Fruit fly (Drosophila melanogaster) whole organism, prepupa: Measurements from ENCODE around the gene CG9743.

Source experiments
- Blimp-1 ChIP-seq: fragments of 200-800 bp; sonication (Bioruptor generic); optimal IDR thresholded peaks from 3 replicates; lab custom pipeline; 2017; ENCODE audit warnings: missing biosample characterization, missing genetic modification characterization, mild to moderate bottlenecking, moderate library complexity, missing genetic modification reagents
- CG10631 ChIP-seq: fragments of 200-800 bp; sonication (Bioruptor generic); optimal IDR thresholded peaks from 2 replicates; lab custom pipeline; 2016; ENCODE audit warnings: missing biosample characterization, missing genetic modification characterization
- CG10669 ChIP-seq: fragments of 200-800 bp; sonication (Bioruptor generic); optimal IDR thresholded peaks from 3 replicates; lab custom pipeline; 2018; ENCODE audit warnings: missing biosample characterization, mild to moderate bottlenecking, missing genetic modification characterization, moderate library complexity
- CG11294 ChIP-seq: fragments of 200-800 bp; sonication (Bioruptor generic); IDR thresholded peaks from 2 replicates; pipeline ENCODE4 v1.3.6; 2022; ENCODE audit warnings: missing biosample characterization, missing genetic modification characterization
- CG11902 ChIP-seq: fragments of 200-800 bp; sonication (Bioruptor generic); optimal IDR thresholded peaks from 3 replicates; lab custom pipeline; 2016; ENCODE audit warnings: missing biosample characterization, missing genetic modification characterization
- CG1621 ChIP-seq: fragments of 200-800 bp; sonication (Bioruptor generic); optimal IDR thresholded peaks from 3 replicates; lab custom pipeline; 2018; ENCODE audit warnings: missing biosample characterization, mild to moderate bottlenecking, missing genetic modification characterization
- CG3032 ChIP-seq: fragments of 200-800 bp; optimal IDR thresholded peaks from 2 replicates; lab custom pipeline; 2019; ENCODE audit warnings: missing biosample characterization, mild to moderate bottlenecking, missing genetic modification characterization, moderate library complexity
- CG32006 ChIP-seq: fragments of 200-800 bp; sonication (Bioruptor generic); optimal IDR thresholded peaks from 3 replicates; lab custom pipeline; 2017; ENCODE audit warnings: missing biosample characterization, mild to moderate bottlenecking, missing genetic modification characterization
- CG3919 ChIP-seq: fragments of 200-800 bp; sonication (Bioruptor generic); optimal IDR thresholded peaks from 3 replicates; lab custom pipeline; 2016; ENCODE audit warnings: missing biosample characterization, missing genetic modification characterization
- CG4318 ChIP-seq: fragments of 200-800 bp; sonication (Bioruptor generic); optimal IDR thresholded peaks from 3 replicates; lab custom pipeline; 2017; ENCODE audit warnings: missing biosample characterization, mild to moderate bottlenecking, missing genetic modification characterization
- CG6163 ChIP-seq: fragments of 200-800 bp; sonication (Bioruptor generic); IDR thresholded peaks from 3 replicates; pipeline ENCODE4 v1.3.6; 2022; ENCODE audit warnings: missing biosample characterization, missing genetic modification characterization
- CG6276 ChIP-seq: fragments of 200-800 bp; sonication (Bioruptor generic); optimal IDR thresholded peaks from 2 replicates; lab custom pipeline; 2017; ENCODE audit warnings: missing biosample characterization, mild to moderate bottlenecking, missing genetic modification characterization
- CG6808 ChIP-seq: fragments of 200-800 bp; sonication (Bioruptor generic); optimal IDR thresholded peaks from 3 replicates; lab custom pipeline; 2017; ENCODE audit warnings: missing biosample characterization, missing genetic modification characterization, mild to moderate bottlenecking, moderate library complexity, missing genetic modification reagents
- CG7368 ChIP-seq: fragments of 200-800 bp; sonication (Bioruptor generic); optimal IDR thresholded peaks from 3 replicates; lab custom pipeline; 2016; ENCODE audit warnings: missing biosample characterization, missing genetic modification characterization
- CG8632 ChIP-seq: fragments of 200-800 bp; sonication (Bioruptor generic); optimal IDR thresholded peaks from 3 replicates; lab custom pipeline; 2016; ENCODE audit warnings: missing biosample characterization, missing genetic modification characterization
- Eip75B ChIP-seq: fragments of 200-800 bp; sonication (Bioruptor generic); optimal IDR thresholded peaks from 3 replicates; lab custom pipeline; 2016; ENCODE audit warnings: missing biosample characterization, missing genetic modification characterization
- Eip78C ChIP-seq: fragments of 200-800 bp; sonication (Bioruptor generic); peaks from one replicate; lab custom pipeline; 2016; ENCODE audit warnings: missing biosample characterization, missing genetic modification characterization
- Eip93F ChIP-seq: fragments of 200-800 bp; sonication (Bioruptor generic); optimal IDR thresholded peaks from 2 replicates; lab custom pipeline; 2016; ENCODE audit warnings: missing biosample characterization, mild to moderate bottlenecking, missing genetic modification characterization
- Gug ChIP-seq: fragments of 200-800 bp; sonication (Bioruptor generic); IDR thresholded peaks from 2 replicates; pipeline ENCODE4 v1.3.6; 2022; ENCODE audit warnings: missing biosample characterization, missing genetic modification characterization
- Hr38 ChIP-seq: sonication (Bioruptor generic); optimal IDR thresholded peaks from 2 replicates; lab custom pipeline; 2016; ENCODE audit warnings: missing biosample characterization, missing genetic modification characterization
- Sox102F ChIP-seq: fragments of 200-800 bp; sonication (Bioruptor generic); optimal IDR thresholded peaks from 2 replicates; lab custom pipeline; 2016; ENCODE audit warnings: missing biosample characterization, mild to moderate bottlenecking, missing genetic modification characterization
- Sox14 ChIP-seq: fragments of 200-800 bp; sonication (Bioruptor generic); optimal IDR thresholded peaks from 3 replicates; lab custom pipeline; 2016; ENCODE audit warnings: missing biosample characterization, missing genetic modification characterization
- Sox15 ChIP-seq: fragments of 200-800 bp; sonication (Bioruptor generic); optimal IDR thresholded peaks from 3 replicates; lab custom pipeline; 2016; ENCODE audit warnings: missing biosample characterization, missing genetic modification characterization
- dac ChIP-seq: fragments of 200-800 bp; sonication (Bioruptor generic); optimal IDR thresholded peaks from 2 replicates; lab custom pipeline; 2017; ENCODE audit warnings: missing biosample characterization, mild to moderate bottlenecking, missing genetic modification characterization
- dsx ChIP-seq: fragments of 200-800 bp; optimal IDR thresholded peaks from 3 replicates; lab custom pipeline; 2019; ENCODE audit warnings: missing biosample characterization, mild to moderate bottlenecking, missing genetic modification characterization, moderate library complexity; ENCODE audit not compliant: poor library complexity, severe bottlenecking
- eg ChIP-seq: fragments of 200-800 bp; sonication (Bioruptor generic); IDR thresholded peaks from 3 replicates; pipeline ENCODE4 v1.3.6; 2022; ENCODE audit warnings: missing biosample characterization, missing genetic modification characterization
- fd85E ChIP-seq: fragments of 200-800 bp; sonication (Bioruptor generic); optimal IDR thresholded peaks from 3 replicates; lab custom pipeline; 2016; ENCODE audit warnings: missing biosample characterization, missing genetic modification characterization
- lz ChIP-seq: fragments of 200-800 bp; sonication (Bioruptor generic); optimal IDR thresholded peaks from 3 replicates; lab custom pipeline; 2016; ENCODE audit warnings: missing biosample characterization, missing genetic modification characterization
- net ChIP-seq: fragments of 200-800 bp; sonication (Bioruptor generic); optimal IDR thresholded peaks from 3 replicates; lab custom pipeline; 2016; ENCODE audit warnings: missing biosample characterization, missing genetic modification characterization
- pdm3 ChIP-seq: fragments of 200-800 bp; sonication (Bioruptor generic); optimal IDR thresholded peaks from 3 replicates; lab custom pipeline; 2016; ENCODE audit warnings: missing biosample characterization, missing genetic modification characterization
- salr ChIP-seq, 2 experiments: fragments of 200-800 bp; sonication (Bioruptor generic); optimal IDR thresholded peaks; 3 replicates each; lab custom pipeline; 2016 to 2018; ENCODE audit warnings: missing biosample characterization in 2 of 2, missing genetic modification characterization in 2 of 2, mild to moderate bottlenecking in 1 of 2
- spab ChIP-seq: fragments of 200-800 bp; sonication (Bioruptor generic); optimal IDR thresholded peaks from 2 replicates; lab custom pipeline; 2017; ENCODE audit warnings: missing biosample characterization, mild to moderate bottlenecking, missing genetic modification characterization, missing genetic modification reagents
- ss ChIP-seq, 2 experiments: fragments of 200-800 bp; sonication (Bioruptor generic); optimal IDR thresholded peaks; 2 replicates in 1 of 2; 3 replicates in 1 of 2; lab custom pipeline; 2017 to 2018; ENCODE audit warnings: mild to moderate bottlenecking in 2 of 2, missing biosample characterization in 2 of 2, missing genetic modification characterization in 2 of 2, moderate library complexity in 1 of 2
- svp ChIP-seq: fragments of 200-800 bp; sonication (Bioruptor generic); peaks from one replicate; lab custom pipeline; 2016; ENCODE audit warnings: missing biosample characterization, missing genetic modification characterization
- vri ChIP-seq: fragments of 200-800 bp; sonication (Bioruptor generic); optimal IDR thresholded peaks from 3 replicates; lab custom pipeline; 2016; ENCODE audit warnings: missing biosample characterization, mild to moderate bottlenecking, missing genetic modification characterization

CG9743 gene

DNA sequence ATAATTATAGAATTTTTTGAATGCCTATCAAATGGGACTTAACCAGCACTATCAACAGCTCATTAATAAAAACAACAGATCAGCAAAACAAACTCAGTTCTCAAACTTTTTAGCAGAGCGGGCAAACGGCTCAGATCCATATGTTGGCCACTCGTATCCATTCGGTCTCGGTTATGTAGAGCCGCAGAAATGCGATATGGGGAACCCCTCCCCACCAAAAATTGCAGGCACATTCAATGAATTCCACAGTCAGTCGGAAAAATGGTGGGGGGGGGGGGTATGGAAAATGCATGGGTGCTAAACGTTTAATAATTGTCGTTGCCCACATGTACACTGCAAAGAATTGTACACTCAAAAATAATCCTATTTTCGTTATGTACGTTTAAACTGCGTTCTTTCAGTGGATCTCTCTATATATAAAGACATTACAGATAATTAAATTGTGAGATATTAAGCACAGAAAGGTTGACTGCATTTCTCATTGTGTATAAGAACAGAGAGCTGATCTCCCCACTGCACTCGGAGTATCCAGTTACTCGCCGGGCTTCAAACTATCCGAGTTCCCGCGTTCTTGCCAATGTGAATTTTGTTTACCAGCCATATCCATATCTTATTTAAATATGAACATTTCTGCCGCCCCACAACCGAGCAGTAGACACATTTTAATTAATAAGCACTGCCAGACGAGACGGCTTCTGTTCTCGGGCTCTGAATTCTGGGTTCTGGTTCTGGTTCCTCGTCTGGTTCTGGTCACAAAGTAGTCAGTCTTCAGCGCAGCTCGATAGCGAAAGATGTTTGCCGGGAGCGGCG lies 51.3 kb downstream of the CG9743 start, which contains the start of gene CG15529 (continued):
- TF ChIP-seq Sox14 (GFP tag; lab: Kevin White, UChicago) (peak; percentile 52), salr (GFP tag; optimal IDR thresholded peaks at IDR 0.05; lab: Kevin White, UChicago) (peak; percentile 40 to 51), eg (peak; percentile 86), CG32006 (GFP tag; lab: Kevin White, UChicago) (peak; percentile 61), CG11294 (GFP tag; lab: Robert Waterston, UW) (peak; percentile 72), CG11902 (GFP tag; lab: Kevin White, UChicago) (peak; percentile 25), CG1621 (tag; lab: Kevin White, UChicago) (peak; percentile 51), Eip75B (GFP tag; lab: Kevin White, UChicago) (peak; percentile 41), CG6163 (GFP tag; lab: Robert Waterston, UW) (peak; percentile 87), Sox102F (GFP tag; lab: Kevin White, UChicago) (peak; percentile 20), CG6808 (GFP tag; lab: Kevin White, UChicago) (peak; percentile 74), CG10669 (GFP tag; lab: Kevin White, UChicago) (peak; percentile 72), lz (GFP tag; lab: Kevin White, UChicago) (peak; percentile 26), ss (GFP tag; optimal IDR thresholded peaks at IDR 0.05; lab: Kevin White, UChicago) (peak in 1 of 2 experiments; percentile 73), dac (peak; percentile 7), CG8632 (peak; percentile 51), CG3032 (peak; percentile 77), Gug (peak; percentile 73), Eip78C (GFP tag; lab: Kevin White, UChicago) (peak; percentile 83), spab (GFP tag; lab: Kevin White, UChicago) (peak; percentile 68), svp (GFP tag; lab: Kevin White, UChicago) (no peak), fd85E (GFP tag; lab: Kevin White, UChicago) (no peak), vri (no peak), Blimp-1 (GFP tag; lab: Kevin White, UChicago) (no peak), dsx (GFP tag; lab: Kevin White, UChicago) (peak; percentile 51), Hr38 (GFP tag; lab: Kevin White, UChicago) (no peak), net (GFP tag; lab: Kevin White, UChicago) (peak; percentile 53), CG7368 (peak; percentile 16), CG10631 (GFP tag; lab: Kevin White, UChicago) (peak; percentile 58), CG3919 (peak; percentile 69), CG6276 (peak; percentile 38)

DNA sequence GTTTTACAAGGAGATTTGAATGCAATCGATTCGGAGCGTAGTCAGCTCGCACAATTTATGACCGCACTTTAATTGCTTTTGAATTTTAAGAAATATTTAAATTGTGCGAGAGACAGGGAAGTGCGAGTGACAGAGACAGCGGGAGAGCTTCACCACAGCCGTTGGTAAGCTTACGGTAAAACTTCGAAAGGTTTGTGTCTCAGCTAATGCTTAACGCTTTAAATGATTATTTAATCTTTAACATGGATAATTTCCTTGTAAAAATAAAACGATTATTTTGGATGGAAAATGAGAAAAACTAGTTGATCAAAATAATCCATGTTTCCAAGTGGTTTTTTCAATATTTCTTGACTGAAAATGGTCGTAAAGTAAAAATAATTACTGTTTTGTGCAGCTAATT lies 52.2 kb downstream of the CG9743 start:
- TF ChIP-seq CG11902 (GFP tag; lab: Kevin White, UChicago) (no peak), CG11294 (GFP tag; lab: Robert Waterston, UW) (no peak), CG4318 (no peak), Eip93F (GFP tag; lab: Kevin White, UChicago) (no peak)

DNA sequence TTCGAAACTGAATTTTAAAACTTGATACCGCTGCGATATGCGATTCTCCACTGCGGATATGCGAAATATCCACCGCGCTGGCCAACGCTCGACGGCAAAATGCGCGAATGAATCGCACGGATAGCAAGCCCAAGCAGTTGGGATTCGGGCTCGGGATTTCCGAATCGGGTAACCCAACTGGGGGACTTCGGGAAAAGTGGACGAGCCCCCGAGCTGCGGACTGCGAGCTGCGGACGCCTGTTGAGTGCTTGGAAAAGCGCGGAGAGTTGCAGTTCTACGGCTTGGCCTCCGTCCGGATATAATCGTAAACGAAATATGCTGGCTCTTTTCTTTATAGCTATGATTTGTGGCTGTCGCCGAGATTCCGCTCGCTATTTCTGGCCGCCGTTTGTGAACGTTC lies 53.3 kb downstream of the CG9743 start, which contains the start of gene AdoR:
AdoR (minus strand) TSS at position 101 of the 400 bp plus-strand sequence.
- TF ChIP-seq dac (no peak), pdm3 (no peak), Sox15 (GFP tag; lab: Kevin White, UChicago) (no peak), CG8632 (no peak)
- TF ChIP-seq, all 60 proteins: peak for 0
